Fruit fly (Drosophila melanogaster): Measurements from ENCODE around the gene Tango10.

dm6 chrX:11764540-11765136, 44.6 kb downstream of the Tango10 start, which contains the start of gene CG9360:
- TF ChIP-seq CG9705 (GFP tag; optimal IDR thresholded peaks at IDR 0.05) = no peak
- TF ChIP-seq Dfd (GFP tag; optimal IDR thresholded peaks at IDR 0.05) = no peak
- no peak for TF ChIP-seq CrebA (GFP tag; optimal IDR thresholded peaks at IDR 0.05; ENCODE audit: borderline replicate concordance)
- TF ChIP-seq fru (GFP tag; optimal IDR thresholded peaks at IDR 0.05) = no peak
- TF ChIP-seq ey (GFP tag; optimal IDR thresholded peaks at IDR 0.05) = no peak
- TF ChIP-seq Abd-B (GFP tag; optimal IDR thresholded peaks at IDR 0.05) = no peak

All from whole organism, wandering third instar larva.